Worm (Caenorhabditis elegans): ENCODE measurements around the gene AH10.2.
"Not testable (repeated sequence)": the region's sequence is repeated elsewhere in the genome, so short reads cannot be mapped to it uniquely, and the experiment has no call there.

DNA sequence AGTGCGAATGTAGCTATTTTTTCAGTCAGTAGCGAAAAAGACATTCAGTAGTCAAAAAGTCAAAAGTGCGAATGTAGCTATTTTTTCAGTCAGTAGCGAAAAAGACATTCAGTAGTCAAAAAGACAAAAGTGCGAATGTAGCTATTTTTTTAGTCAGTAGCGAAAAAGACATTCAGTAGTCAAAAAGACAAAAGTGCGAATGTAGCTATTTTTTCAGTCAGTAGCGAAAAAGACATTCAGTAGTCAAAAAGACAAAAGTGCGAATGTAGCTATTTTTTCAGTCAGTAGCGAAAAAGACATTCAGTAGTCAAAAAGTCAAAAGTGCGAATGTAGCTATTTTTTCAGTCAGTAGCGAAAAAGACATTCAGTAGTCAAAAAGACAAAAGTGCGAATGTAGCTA lies 48.6 kb downstream of the AH10.2 start, which contains the start of gene T16A9.3:
- not testable (repeated sequence) for TF ChIP-seq snpc-4 (tag; optimal IDR thresholded peaks at IDR 0.05); unc-39 (tag; optimal IDR thresholded peaks at IDR 0.05); pha-4 (tag; optimal IDR thresholded peaks at IDR 0.05); ces-1 (GFP tag; optimal IDR thresholded peaks at IDR 0.05); nhr-237 (tag; optimal IDR thresholded peaks at IDR 0.05); lin-13 (tag; optimal IDR thresholded peaks at IDR 0.05); blmp-1 (tag; optimal IDR thresholded peaks at IDR 0.05); elt-3 (tag; optimal IDR thresholded peaks at IDR 0.05); nhr-12 (tag; optimal IDR thresholded peaks at IDR 0.05); mep-1 (tag; optimal IDR thresholded peaks at IDR 0.05); tbx-8 (GFP tag; optimal IDR thresholded peaks at IDR 0.05); nhr-28 (tag; optimal IDR thresholded peaks at IDR 0.05); hlh-1 (tag; optimal IDR thresholded peaks at IDR 0.05)

Measured in whole organism, mixed stage, embryonic.